Fruit fly (Drosophila melanogaster): ENCODE results near the gene pie.

The pie gene

dm6 chr2L:10387869-10388726 lies 34.5 kb downstream of the pie start, which contains the start of gene da (continued):
- peak; percentile 83 for TF ChIP-seq CG12391 (tag; optimal IDR thresholded peaks at IDR 0.05)
- TF ChIP-seq p53 (GFP tag; optimal IDR thresholded peaks at IDR 0.05), result peak; percentile 12
- TF ChIP-seq CG8290 (GFP tag; optimal IDR thresholded peaks at IDR 0.05), result peak; percentile 80
- TF ChIP-seq CG8290 (tag; optimal IDR thresholded peaks at IDR 0.05), result peak in 1 of 2 experiments; percentile 89
- no peak for TF ChIP-seq CG9215 (GFP tag; IDR thresholded peaks at IDR 0.05)
- peak; percentile 36 for TF ChIP-seq slp2 (GFP tag; optimal IDR thresholded peaks at IDR 0.05)
- TF ChIP-seq CG34422 (GFP tag; IDR thresholded peaks at IDR 0.05), result peak; percentile 57; the same call in 2 of the 3 replicates
- TF ChIP-seq CG9876 (GFP tag; optimal IDR thresholded peaks at IDR 0.05), result peak; percentile 19
- peak; percentile 7 for TF ChIP-seq shn (GFP tag; optimal IDR thresholded peaks at IDR 0.05)
- no peak for TF ChIP-seq fd102C (GFP tag; optimal IDR thresholded peaks at IDR 0.05)
- TF ChIP-seq Oaz (GFP tag; IDR thresholded peaks at IDR 0.05), result no peak
- peak; percentile 98 for TF ChIP-seq ssp (GFP tag; IDR thresholded peaks at IDR 0.05)
- no peak for TF ChIP-seq kni (GFP tag; optimal IDR thresholded peaks at IDR 0.05)
- TF ChIP-seq so (GFP tag; IDR thresholded peaks at IDR 0.05), result no peak
- no peak for TF ChIP-seq hkb (optimal IDR thresholded peaks at IDR 0.05)
- TF ChIP-seq hkb (GFP tag; IDR thresholded peaks at IDR 0.05), result peak; percentile 54
- peak; percentile 47; the same call in 1 of the 3 replicates for TF ChIP-seq Opbp (GFP tag; IDR thresholded peaks at IDR 0.05; ENCODE audit: partially characterized antibody)
- peak; percentile 73 for TF ChIP-seq nmo (GFP tag; optimal IDR thresholded peaks at IDR 0.05)
- TF ChIP-seq CG11398 (GFP tag; optimal IDR thresholded peaks at IDR 0.05), result no peak
- no peak for TF ChIP-seq CG6175 (GFP tag; IDR thresholded peaks at IDR 0.05)
- peak; percentile 58 for TF ChIP-seq CG18262 (tag; optimal IDR thresholded peaks at IDR 0.05)
- TF ChIP-seq ems (GFP tag; optimal IDR thresholded peaks at IDR 0.05), result peak; percentile 46
- TF ChIP-seq sd (tag; optimal IDR thresholded peaks at IDR 0.05), result peak; percentile 46
- TF ChIP-seq CG8478 (optimal IDR thresholded peaks at IDR 0.05), result no peak
- TF ChIP-seq CG6813 (GFP tag; optimal IDR thresholded peaks at IDR 0.05), result peak; percentile 52
- TF ChIP-seq Usf (GFP tag; optimal IDR thresholded peaks at IDR 0.05), result no peak
- TF ChIP-seq fd96Cb (tag; optimal IDR thresholded peaks at IDR 0.05), result peak; percentile 64
- peak; percentile 34 for TF ChIP-seq grn (GFP tag; optimal IDR thresholded peaks at IDR 0.05)
- TF ChIP-seq Elba2 (GFP tag; optimal IDR thresholded peaks at IDR 0.05), result no peak
- TF ChIP-seq CG10959 (GFP tag; IDR thresholded peaks at IDR 0.05), result no peak
- TF ChIP-seq CG33213 (GFP tag; optimal IDR thresholded peaks at IDR 0.05), result peak; percentile 22
- peak; percentile 64 for TF ChIP-seq CG13287 (GFP tag; IDR thresholded peaks at IDR 0.05; ENCODE audit: partially characterized antibody)
- TF ChIP-seq BtbVII (GFP tag; optimal IDR thresholded peaks at IDR 0.05), result peak; percentile 19
- TF ChIP-seq gem (tag; optimal IDR thresholded peaks at IDR 0.05), result peak; percentile 76
- no peak for TF ChIP-seq GATAe (GFP tag; conservative IDR thresholded peaks at IDR 0.05)
- TF ChIP-seq CG4730 (GFP tag; IDR thresholded peaks at IDR 0.05), result no peak
- peak; percentile 74 for TF ChIP-seq Camta (GFP tag; optimal IDR thresholded peaks at IDR 0.05)
- TF ChIP-seq CG1603 (tag; optimal IDR thresholded peaks at IDR 0.05), result peak; percentile 97
- TF ChIP-seq CG14667 (GFP tag; IDR thresholded peaks at IDR 0.05), result no peak
- TF ChIP-seq oc (tag; optimal IDR thresholded peaks at IDR 0.05), result no peak
- TF ChIP-seq CG10366 (GFP tag; IDR thresholded peaks at IDR 0.05), result peak; percentile 63; the same call in 1 of the 2 replicates
- peak; percentile 52 for TF ChIP-seq CG10209 (GFP tag; optimal IDR thresholded peaks at IDR 0.05)
- TF ChIP-seq bcd (GFP tag; optimal IDR thresholded peaks at IDR 0.05), result peak; percentile 58
- no peak for TF ChIP-seq Sox102F (GFP tag; optimal IDR thresholded peaks at IDR 0.05)
- no peak for TF ChIP-seq CG4360 (GFP tag; IDR thresholded peaks at IDR 0.05)
- TF ChIP-seq Blimp-1 (GFP tag; optimal IDR thresholded peaks at IDR 0.05), result no peak
- TF ChIP-seq ftz-f1 (GFP tag; optimal IDR thresholded peaks at IDR 0.05), result no peak
- no peak for TF ChIP-seq CG14860 (GFP tag; IDR thresholded peaks at IDR 0.05; ENCODE audit: partially characterized antibody)
- TF ChIP-seq CG10321 (GFP tag; IDR thresholded peaks at IDR 0.05), result no peak
- peak; percentile 20 for TF ChIP-seq CG18011 (GFP tag; optimal IDR thresholded peaks at IDR 0.05)
